Fruit fly (Drosophila melanogaster) whole organism, embryonic: ENCODE results near the gene Grasp65.

Experiments used
- Bgb ChIP-seq: fragments of 200-800 bp; sonication (Bioruptor generic); IDR thresholded peaks from 2 replicates; pipeline ENCODE4 v1.3.6; 2022; ENCODE audit warnings: missing biosample characterization, missing genetic modification characterization; ENCODE audit not compliant: partially characterized antibody
- CG10321 ChIP-seq: fragments of 200-800 bp; sonication (Bioruptor generic); IDR thresholded peaks from 2 replicates; pipeline ENCODE4 v1.3.6; 2022; ENCODE audit warnings: missing biosample characterization, missing genetic modification characterization
- CG10366 ChIP-seq: fragments of 200-800 bp; sonication (Bioruptor generic); IDR thresholded peaks from 2 replicates; pipeline ENCODE4 v1.3.6; 2022; ENCODE audit warnings: missing biosample characterization, missing genetic modification characterization
- CG10654 ChIP-seq: fragments of 200-800 bp; sonication (Bioruptor generic); optimal IDR thresholded peaks from 2 replicates; lab custom pipeline; 2016; ENCODE audit warnings: missing biosample characterization, missing genetic modification characterization
- CG12236 ChIP-seq: fragments of 200-800 bp; sonication (Bioruptor generic); optimal IDR thresholded peaks from 2 replicates; lab custom pipeline; 2016; ENCODE audit warnings: missing biosample characterization, missing genetic modification characterization
- CG17612 ChIP-seq: fragments of 200-800 bp; sonication (Bioruptor generic); IDR thresholded peaks from 2 replicates; pipeline ENCODE4 v1.3.6; 2022; ENCODE audit warnings: missing biosample characterization, missing genetic modification characterization
- CG1832 ChIP-seq: fragments of 200-800 bp; sonication (Bioruptor generic); optimal IDR thresholded peaks from 2 replicates; lab custom pipeline; 2017; ENCODE audit warnings: missing biosample characterization, mild to moderate bottlenecking, missing genetic modification characterization, inconsistent platforms
- CG18764 ChIP-seq: fragments of 200-800 bp; sonication (Bioruptor generic); optimal IDR thresholded peaks from 3 replicates; lab custom pipeline; 2016; ENCODE audit warnings: missing biosample characterization, missing genetic modification characterization
- CG2116 ChIP-seq: fragments of 200-800 bp; sonication (Bioruptor generic); optimal IDR thresholded peaks from 3 replicates; lab custom pipeline; 2018; ENCODE audit warnings: missing biosample characterization, mild to moderate bottlenecking, missing genetic modification characterization
- CG31365 ChIP-seq: fragments of 200-800 bp; sonication (Bioruptor generic); optimal IDR thresholded peaks from 2 replicates; lab custom pipeline; 2018; ENCODE audit warnings: missing biosample characterization, mild to moderate bottlenecking, missing genetic modification characterization
- CG32772 ChIP-seq: fragments of 200-800 bp; sonication (Bioruptor generic); IDR thresholded peaks from 2 replicates; pipeline ENCODE4 v1.3.6; 2022; ENCODE audit warnings: missing biosample characterization, missing genetic modification characterization
- CG3847 ChIP-seq: fragments of 200-800 bp; sonication (Bioruptor generic); IDR thresholded peaks from 2 replicates; pipeline ENCODE4 v1.3.6; 2022; ENCODE audit warnings: missing biosample characterization, missing genetic modification characterization
- CG5953 ChIP-seq: fragments of 200-800 bp; sonication (Bioruptor generic); IDR thresholded peaks from 2 replicates; pipeline ENCODE4 v1.3.6; 2022; ENCODE audit warnings: missing biosample characterization, missing genetic modification characterization
- CG6254 ChIP-seq: fragments of 200-800 bp; sonication (Bioruptor generic); optimal IDR thresholded peaks from 3 replicates; lab custom pipeline; 2017; ENCODE audit warnings: mild to moderate bottlenecking, missing biosample characterization, missing genetic modification reagents, missing genetic modification characterization
- CG8359 ChIP-seq: fragments of 200-800 bp; sonication (Bioruptor generic); optimal IDR thresholded peaks from 2 replicates; lab custom pipeline; 2017; ENCODE audit warnings: missing biosample characterization, mild to moderate bottlenecking, missing genetic modification characterization, borderline replicate concordance
- CG8924 ChIP-seq: fragments of 200-800 bp; optimal IDR thresholded peaks from 3 replicates; lab custom pipeline; 2019; ENCODE audit warnings: missing biosample characterization, mild to moderate bottlenecking, missing genetic modification characterization, moderate library complexity
- Dp ChIP-seq: fragments of 200-800 bp; sonication (Bioruptor generic); optimal IDR thresholded peaks from 2 replicates; lab custom pipeline; 2018; ENCODE audit warnings: missing biosample characterization, mild to moderate bottlenecking, missing genetic modification characterization, moderate library complexity
- Elba2 ChIP-seq: fragments of 200-800 bp; sonication (Bioruptor generic); optimal IDR thresholded peaks from 3 replicates; lab custom pipeline; 2016; ENCODE audit warnings: missing biosample characterization, missing genetic modification characterization
- Hmr ChIP-seq: fragments of 200-800 bp; sonication (Bioruptor generic); optimal IDR thresholded peaks from 3 replicates; lab custom pipeline; 2017; ENCODE audit warnings: mild to moderate bottlenecking, missing biosample characterization, missing genetic modification reagents, missing genetic modification characterization
- Hsf ChIP-seq: fragments of 200-800 bp; sonication (Bioruptor generic); optimal IDR thresholded peaks from 3 replicates; lab custom pipeline; 2016; ENCODE audit warnings: missing biosample characterization, missing genetic modification characterization
- Jarid2 ChIP-seq: fragments of 200-800 bp; sonication (Bioruptor generic); optimal IDR thresholded peaks from 3 replicates; lab custom pipeline; 2017; ENCODE audit warnings: mild to moderate bottlenecking, missing biosample characterization, missing genetic modification reagents, missing genetic modification characterization
- MTF-1 ChIP-seq: fragments of 200-800 bp; sonication (Bioruptor generic); optimal IDR thresholded peaks from 2 replicates; lab custom pipeline; 2018; ENCODE audit warnings: missing biosample characterization, mild to moderate bottlenecking, missing genetic modification characterization, borderline replicate concordance
- Oli ChIP-seq: fragments of 200-800 bp; sonication (Bioruptor generic); optimal IDR thresholded peaks from 2 replicates; lab custom pipeline; 2018; ENCODE audit warnings: missing biosample characterization, mild to moderate bottlenecking, missing genetic modification characterization, moderate library complexity
- Opbp ChIP-seq: fragments of 200-800 bp; sonication (Bioruptor generic); IDR thresholded peaks from 3 replicates; pipeline ENCODE4 v1.3.6; 2022; ENCODE audit warnings: missing biosample characterization, missing genetic modification characterization; ENCODE audit not compliant: partially characterized antibody
- Ptx1 ChIP-seq: fragments of 200-800 bp; sonication (Bioruptor generic); IDR thresholded peaks from 2 replicates; pipeline ENCODE4 v1.3.6; 2022; ENCODE audit warnings: missing biosample characterization, missing genetic modification characterization
- Ravus ChIP-seq: fragments of 200-800 bp; sonication (Bioruptor generic); IDR thresholded peaks from 2 replicates; pipeline ENCODE4 v1.3.6; 2022; ENCODE audit warnings: missing biosample characterization, missing genetic modification characterization
- Rfx ChIP-seq: fragments of 200-800 bp; sonication (Bioruptor generic); IDR thresholded peaks from 2 replicates; pipeline ENCODE4 v1.3.6; 2022; ENCODE audit warnings: missing biosample characterization, missing genetic modification characterization
- Sox102F ChIP-seq: fragments of 200-800 bp; sonication (Bioruptor generic); optimal IDR thresholded peaks from 2 replicates; lab custom pipeline; 2018; ENCODE audit warnings: missing biosample characterization, mild to moderate bottlenecking, missing genetic modification characterization, moderate library complexity
- ab ChIP-seq: fragments of 200-800 bp; sonication (Bioruptor generic); optimal IDR thresholded peaks from 2 replicates; lab custom pipeline; 2016; ENCODE audit warnings: missing biosample characterization, missing genetic modification characterization
- bbx ChIP-seq: fragments of 200-800 bp; sonication (Bioruptor generic); IDR thresholded peaks from 2 replicates; pipeline ENCODE4 v1.3.6; 2022; ENCODE audit warnings: missing biosample characterization, missing genetic modification characterization; ENCODE audit not compliant: partially characterized antibody
- caup ChIP-seq: fragments of 200-800 bp; sonication (Bioruptor generic); optimal IDR thresholded peaks from 3 replicates; lab custom pipeline; 2017; ENCODE audit warnings: missing biosample characterization, mild to moderate bottlenecking, missing genetic modification characterization, moderate library complexity; ENCODE audit not compliant: severe bottlenecking
- da ChIP-seq: fragments of 200-800 bp; sonication (Bioruptor generic); optimal IDR thresholded peaks from 2 replicates; lab custom pipeline; 2016; ENCODE audit warnings: missing biosample characterization, missing genetic modification characterization
- dan ChIP-seq: fragments of 200-800 bp; sonication (Bioruptor generic); IDR thresholded peaks from 2 replicates; pipeline ENCODE4 v1.3.6; 2022; ENCODE audit warnings: missing biosample characterization, missing genetic modification characterization
- dimm ChIP-seq: fragments of 200-800 bp; sonication (Bioruptor generic); IDR thresholded peaks from 2 replicates; pipeline ENCODE4 v1.3.6; 2022; ENCODE audit warnings: missing biosample characterization, missing genetic modification characterization
- gem ChIP-seq: fragments of 200-800 bp; sonication (Bioruptor generic); optimal IDR thresholded peaks from 2 replicates; lab custom pipeline; 2019; ENCODE audit warnings: missing biosample characterization, mild to moderate bottlenecking, missing genetic modification characterization, moderate library complexity
- knrl ChIP-seq: fragments of 200-800 bp; sonication (Bioruptor generic); IDR thresholded peaks from 3 replicates; pipeline ENCODE4 v1.3.6; 2022; ENCODE audit warnings: missing biosample characterization, missing genetic modification characterization; ENCODE audit not compliant: partially characterized antibody
- lbe ChIP-seq: fragments of 200-800 bp; sonication (Bioruptor generic); optimal IDR thresholded peaks from 2 replicates; lab custom pipeline; 2016; ENCODE audit warnings: missing biosample characterization, mild to moderate bottlenecking, missing genetic modification characterization
- pan ChIP-seq, 4 experiments: fragments of >200 bp in 3 of 4; fragments of 200-800 bp in 1 of 4; sonication (Bioruptor generic) in 1 of 4; optimal IDR thresholded peaks in 3 of 4; IDR thresholded peaks in 1 of 4; 2 replicates each; pipeline versions ENCODE4 v1.3.6 to Lab custom; 2017 to 2022; ENCODE audit warnings: missing biosample characterization in 2 of 4, missing genetic modification characterization in 2 of 4, mixed read lengths in 1 of 4
- run ChIP-seq: fragments of 200-800 bp; sonication (Bioruptor generic); optimal IDR thresholded peaks from 3 replicates; lab custom pipeline; 2018; ENCODE audit warnings: missing biosample characterization, mild to moderate bottlenecking, missing genetic modification characterization
- sc ChIP-seq, 3 experiments: fragments of >200 bp in 2 of 3; fragments of 200-800 bp in 1 of 3; sonication (Bioruptor generic) in 1 of 3; optimal IDR thresholded peaks; 2 replicates in 2 of 3; 3 replicates in 1 of 3; lab custom pipeline; 2017; ENCODE audit warnings: mild to moderate bottlenecking in 1 of 3, missing biosample characterization in 1 of 3, missing genetic modification characterization in 1 of 3, missing genetic modification reagents in 1 of 3
- stc ChIP-seq: fragments of 200-800 bp; sonication (Bioruptor generic); IDR thresholded peaks from 2 replicates; pipeline ENCODE4 v1.3.6; 2022; ENCODE audit warnings: missing biosample characterization, missing genetic modification characterization
- vfl ChIP-seq: fragments of 200-800 bp; sonication (Bioruptor generic); optimal IDR thresholded peaks from 2 replicates; lab custom pipeline; 2016; ENCODE audit warnings: missing biosample characterization, missing genetic modification characterization
- vvl ChIP-seq: fragments of 200-800 bp; sonication (Bioruptor generic); IDR thresholded peaks from 2 replicates; pipeline ENCODE4 v1.3.6; 2022; ENCODE audit warnings: missing biosample characterization, missing genetic modification characterization
- wdn ChIP-seq: fragments of 200-800 bp; sonication (Bioruptor generic); IDR thresholded peaks from 2 replicates; pipeline ENCODE4 v1.3.6; 2022; ENCODE audit warnings: missing biosample characterization, missing genetic modification characterization
- z ChIP-seq: fragments of 200-800 bp; sonication (Bioruptor generic); IDR thresholded peaks from 3 replicates; pipeline ENCODE4 v1.3.6; 2022; ENCODE audit warnings: missing biosample characterization, missing genetic modification characterization
- zf30C ChIP-seq: fragments of 200-800 bp; sonication (Bioruptor generic); optimal IDR thresholded peaks from 3 replicates; lab custom pipeline; 2018; ENCODE audit warnings: missing biosample characterization, mild to moderate bottlenecking, missing genetic modification characterization
- zfh1 ChIP-seq: fragments of 200-800 bp; sonication (Bioruptor generic); IDR thresholded peaks from 3 replicates; pipeline ENCODE4 v1.3.6; 2022; ENCODE audit warnings: missing biosample characterization, missing genetic modification characterization

Gene Grasp65

DNA sequence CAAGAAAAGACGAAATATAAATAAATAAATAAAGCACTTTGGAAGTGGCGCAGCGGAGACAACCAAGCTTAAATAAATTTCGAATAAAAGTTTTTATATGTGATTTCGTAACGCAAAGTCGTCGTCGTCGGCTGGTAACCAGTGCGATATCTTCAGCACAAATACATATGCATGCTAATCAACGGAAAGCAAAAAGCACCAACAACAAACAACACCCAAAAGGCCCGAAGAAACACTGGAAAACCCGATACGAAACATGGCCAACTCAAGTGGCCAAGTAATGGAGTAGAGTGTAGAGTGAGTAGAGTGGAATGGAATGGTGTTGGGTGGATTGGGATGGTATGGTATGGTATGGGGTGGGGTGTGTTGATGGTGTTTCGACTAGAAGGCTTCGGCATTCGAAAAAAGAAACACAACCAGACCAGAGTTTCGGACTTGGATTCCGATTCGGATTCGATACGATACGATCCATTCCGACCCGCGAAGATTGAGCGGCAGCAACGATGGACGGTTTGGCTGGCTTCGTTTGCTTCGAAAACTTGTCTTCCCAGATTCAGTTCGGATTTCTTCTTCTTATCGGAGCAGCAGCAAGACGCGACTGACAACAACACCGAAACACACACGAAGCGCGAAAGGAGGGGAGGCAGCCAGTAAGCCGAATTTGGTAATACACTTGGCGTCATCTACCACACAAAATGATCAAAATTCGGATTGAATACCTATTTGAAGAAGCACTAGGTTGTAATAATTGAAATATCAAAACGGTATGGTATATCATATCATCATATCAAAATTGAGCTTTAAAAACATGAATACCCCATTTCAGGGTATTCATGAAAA is 22.0 kb upstream of the Grasp65 start (continued):
- TF ChIP-seq pan (optimal IDR thresholded peaks at IDR 0.05; lab: Kevin White, UChicago) (no peak), pan (GFP tag; optimal IDR thresholded peaks at IDR 0.05 in 1 of 2, IDR thresholded peaks at IDR 0.05 in 1 of 2) (peak in 1 of 2 experiments; percentile 97), CG2116 (GFP tag; lab: Kevin White, UChicago) (peak; percentile 70), Opbp (no peak), zf30C (no peak), CG3847 (GFP tag; lab: Robert Waterston, UW) (peak; percentile 95), CG31365 (tag; lab: Kevin White, UChicago) (peak; percentile 80), dan (no peak), z (GFP tag; lab: Robert Waterston, UW) (0 out of 3 replicates have a peak, but pooled peaks have one; percentile 18), CG12236 (GFP tag; lab: Kevin White, UChicago) (peak; percentile 91), Elba2 (peak; percentile 13), CG10366 (peak; percentile 94), caup (GFP tag; lab: Kevin White, UChicago) (peak; percentile 96), Hmr (GFP tag; lab: Kevin White, UChicago) (peak; percentile 95), CG10654 (GFP tag; lab: Kevin White, UChicago) (peak; percentile 94), Oli (peak; percentile 96), CG10321 (GFP tag; lab: Robert Waterston, UW) (peak; percentile 76), wdn (GFP tag; lab: Robert Waterston, UW) (peak; percentile 94), Rfx (GFP tag; lab: Robert Waterston, UW) (peak; percentile 97), vvl (GFP tag; lab: Robert Waterston, UW) (peak; percentile 95), Jarid2 (GFP tag; lab: Kevin White, UChicago) (peak; percentile 57), Ptx1 (GFP tag; lab: Robert Waterston, UW) (peak; percentile 96), CG32772 (GFP tag; lab: Robert Waterston, UW) (peak; percentile 90), ab (GFP tag; lab: Kevin White, UChicago) (peak; percentile 92), CG18764 (GFP tag; lab: Kevin White, UChicago) (peak; percentile 88), Hsf (GFP tag; lab: Kevin White, UChicago) (peak; percentile 96), MTF-1 (GFP tag; lab: Kevin White, UChicago) (peak; percentile 85), CG8359 (GFP tag; lab: Kevin White, UChicago) (peak; percentile 62), gem (tag; lab: Kevin White, UChicago) (peak; percentile 97), Sox102F (GFP tag; lab: Kevin White, UChicago) (peak; percentile 96), CG1832 (GFP tag; lab: Kevin White, UChicago) (no peak), dimm (GFP tag; lab: Robert Waterston, UW) (no peak; the same call in 1 of the 2 replicates), sc (optimal IDR thresholded peaks at IDR 0.05; lab: Kevin White, UChicago) (no peak), sc (GFP tag; optimal IDR thresholded peaks at IDR 0.05; lab: Kevin White, UChicago) (peak; percentile 86), zfh1 (peak; percentile 89), bbx (no peak), CG17612 (GFP tag; lab: Robert Waterston, UW) (peak; percentile 88), da (peak; percentile 87), CG8924 (tag; lab: Kevin White, UChicago) (peak; percentile 95), lbe (GFP tag; lab: Kevin White, UChicago) (peak; percentile 97), CG5953 (GFP tag; lab: Robert Waterston, UW) (peak; percentile 94), vfl (GFP tag; lab: Kevin White, UChicago) (peak; percentile 93), Dp (GFP tag; lab: Kevin White, UChicago) (peak; percentile 0), Bgb (GFP tag; lab: Robert Waterston, UW) (no peak), CG6254 (GFP tag; lab: Kevin White, UChicago) (peak; percentile 86), Ravus (peak; percentile 79), run (tag; lab: Kevin White, UChicago) (peak; percentile 87), knrl (GFP tag; lab: Robert Waterston, UW) (no peak), stc (GFP tag; lab: Robert Waterston, UW) (peak; percentile 90)
